Worm (Caenorhabditis elegans) whole organism, L2 larva: ENCODE measurements around the gene algn-3.

Experiments
- C34F6.9 ChIP-seq: fragments of 150-350 bp; optimal IDR thresholded peaks from 2 replicates; lab custom pipeline; 2014; ENCODE audit warnings: missing biosample characterization, missing genetic modification characterization
- F13H6.1 ChIP-seq: sonication (generic microtip); optimal IDR thresholded peaks from 2 replicates; lab custom pipeline; 2016; ENCODE audit warnings: missing genetic modification characterization, missing compliant biosample characterization
- R02D3.7 ChIP-seq: fragments of 150-350 bp; optimal IDR thresholded peaks from 2 replicates; lab custom pipeline; 2014; ENCODE audit warnings: missing biosample characterization, missing genetic modification characterization
- aly-2 ChIP-seq: fragments of 150-350 bp; optimal IDR thresholded peaks from 2 replicates; lab custom pipeline; 2014; ENCODE audit warnings: missing biosample characterization, missing genetic modification characterization
- ama-1 ChIP-seq: fragments of 150-350 bp; optimal IDR thresholded peaks from 2 replicates; lab custom pipeline; 2018; ENCODE audit warnings: inconsistent platforms
- blmp-1 ChIP-seq: sonication (generic microtip); optimal IDR thresholded peaks from 2 replicates; lab custom pipeline; 2017; ENCODE audit warnings: missing genetic modification characterization, mild to moderate bottlenecking, missing compliant biosample characterization, antibody characterized with exemption, moderate library complexity; ENCODE audit not compliant: insufficient read depth
- ceh-82 ChIP-seq: fragments of 150-350 bp; optimal IDR thresholded peaks from 2 replicates; lab custom pipeline; 2014; ENCODE audit warnings: missing biosample characterization, missing genetic modification characterization
- crh-2 ChIP-seq: sonication (generic microtip); optimal IDR thresholded peaks from 2 replicates; lab custom pipeline; 2017; ENCODE audit warnings: missing biosample characterization, missing genetic modification characterization
- egl-27 ChIP-seq: sonication (generic microtip); optimal IDR thresholded peaks from 3 replicates; lab custom pipeline; 2017; ENCODE audit warnings: missing biosample characterization, missing genetic modification reagents, missing genetic modification characterization
- elt-1 ChIP-seq: fragments of 150-350 bp; optimal IDR thresholded peaks from 2 replicates; lab custom pipeline; 2014; ENCODE audit warnings: missing biosample characterization, missing genetic modification characterization
- elt-3 ChIP-seq: sonication (generic microtip); optimal IDR thresholded peaks from 2 replicates; lab custom pipeline; 2017; ENCODE audit warnings: missing biosample characterization, missing genetic modification characterization
- gmeb-1 ChIP-seq: fragments of 150-350 bp; optimal IDR thresholded peaks from 2 replicates; lab custom pipeline; 2014; ENCODE audit warnings: missing biosample characterization, missing genetic modification characterization
- lin-11 ChIP-seq: fragments of 150-350 bp; sonication (generic microtip); optimal IDR thresholded peaks from 2 replicates; lab custom pipeline; 2014; ENCODE audit warnings: missing biosample characterization, missing genetic modification characterization, inconsistent platforms, mixed read lengths
- lin-13 ChIP-seq: fragments of 150-350 bp; optimal IDR thresholded peaks from 2 replicates; lab custom pipeline; 2014; ENCODE audit warnings: missing biosample characterization, missing genetic modification reagents, missing genetic modification characterization
- lin-39 ChIP-seq: fragments of 150-350 bp; optimal IDR thresholded peaks from 2 replicates; lab custom pipeline; 2014; ENCODE audit warnings: missing biosample characterization, missing genetic modification reagents, missing genetic modification characterization
- lsy-2 ChIP-seq, 2 experiments: fragments of 150-350 bp in 1 of 2; sonication (generic microtip) in 1 of 2; optimal IDR thresholded peaks; 2 replicates each; lab custom pipeline; 2014 to 2017; ENCODE audit warnings: missing biosample characterization in 2 of 2, missing genetic modification characterization in 2 of 2
- mbf-1 ChIP-seq: sonication (generic microtip); optimal IDR thresholded peaks from 2 replicates; lab custom pipeline; 2017; ENCODE audit warnings: missing biosample characterization, missing genetic modification characterization
- nhr-10 ChIP-seq: sonication (generic microtip); optimal IDR thresholded peaks from 2 replicates; lab custom pipeline; 2017; ENCODE audit warnings: missing biosample characterization, missing genetic modification characterization
- nhr-129 ChIP-seq: fragments of 150-350 bp; optimal IDR thresholded peaks from 2 replicates; lab custom pipeline; 2014; ENCODE audit warnings: missing biosample characterization, missing genetic modification characterization
- nhr-21 ChIP-seq: fragments of 150-350 bp; optimal IDR thresholded peaks from 2 replicates; lab custom pipeline; 2014; ENCODE audit warnings: missing biosample characterization, missing genetic modification characterization
- nhr-23 ChIP-seq: fragments of 150-350 bp; optimal IDR thresholded peaks from 2 replicates; lab custom pipeline; 2014; ENCODE audit warnings: missing biosample characterization, missing genetic modification reagents, missing genetic modification characterization
- nhr-237 ChIP-seq: fragments of 150-350 bp; optimal IDR thresholded peaks from 2 replicates; lab custom pipeline; 2014; ENCODE audit warnings: missing biosample characterization, missing genetic modification characterization
- peb-1 ChIP-seq: fragments of 150-350 bp; optimal IDR thresholded peaks from 2 replicates; lab custom pipeline; 2014; ENCODE audit warnings: missing biosample characterization, missing genetic modification characterization
- sem-4 ChIP-seq: fragments of 150-350 bp; optimal IDR thresholded peaks from 2 replicates; lab custom pipeline; 2014; ENCODE audit warnings: missing biosample characterization, missing genetic modification reagents, missing genetic modification characterization
- skn-1 ChIP-seq: sonication (generic microtip); optimal IDR thresholded peaks from 2 replicates; lab custom pipeline; 2017; ENCODE audit warnings: missing biosample characterization, missing genetic modification characterization
- sma-3 ChIP-seq: sonication (generic microtip); optimal IDR thresholded peaks from 2 replicates; lab custom pipeline; 2016; ENCODE audit warnings: missing genetic modification reagents, missing genetic modification characterization, missing compliant biosample characterization
- sma-9 ChIP-seq, 2 experiments: fragments of 150-350 bp in 1 of 2; sonication (generic microtip) in 1 of 2; optimal IDR thresholded peaks; 2 replicates each; lab custom pipeline; 2014 to 2016; ENCODE audit warnings: missing genetic modification characterization in 2 of 2, mild to moderate bottlenecking in 1 of 2, missing biosample characterization in 1 of 2, missing compliant biosample characterization in 1 of 2, missing genetic modification reagents in 1 of 2, moderate library complexity in 1 of 2
- snpc-4 ChIP-seq: fragments of 150-350 bp; optimal IDR thresholded peaks from 2 replicates; lab custom pipeline; 2014; ENCODE audit warnings: missing biosample characterization, missing genetic modification characterization
- unc-55 ChIP-seq: fragments of 150-350 bp; sonication (generic microtip); optimal IDR thresholded peaks from 3 replicates; lab custom pipeline; 2014; ENCODE audit warnings: missing biosample characterization, missing genetic modification reagents, missing genetic modification characterization
- zag-1 ChIP-seq: fragments of 150-350 bp; optimal IDR thresholded peaks from 2 replicates; lab custom pipeline; 2014; ENCODE audit warnings: missing biosample characterization, missing genetic modification characterization
- ztf-11 ChIP-seq: sonication (generic microtip); optimal IDR thresholded peaks from 2 replicates; lab custom pipeline; 2017; ENCODE audit warnings: missing biosample characterization, missing genetic modification characterization
- ztf-4 ChIP-seq: fragments of 150-350 bp; optimal IDR thresholded peaks from 2 replicates; lab custom pipeline; 2014; ENCODE audit warnings: missing biosample characterization, missing genetic modification characterization

algn-3 gene

DNA sequence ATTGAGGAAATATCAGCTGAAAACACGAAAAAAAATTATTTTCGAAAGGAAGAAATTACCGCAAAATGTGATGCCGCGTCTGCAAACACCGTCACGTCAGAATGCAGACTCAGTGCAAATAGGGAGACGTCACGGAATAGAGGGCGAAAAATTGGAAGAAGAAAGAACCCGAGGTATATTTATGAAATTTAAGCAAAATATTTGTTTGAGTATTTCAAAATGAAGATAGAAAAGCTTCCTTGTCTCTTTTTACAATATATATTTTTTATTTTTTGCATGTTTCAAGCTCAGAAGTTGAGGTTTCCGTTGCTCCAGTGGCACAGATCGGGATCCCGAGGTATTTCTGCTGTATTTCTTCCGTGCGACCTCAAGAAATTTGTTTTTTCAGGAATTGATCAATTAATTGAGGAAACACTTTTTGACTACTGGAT is 11.2 kb upstream of the algn-3 start, which contains the start of gene W03H9.2 (continued):
- TF ChIP-seq mbf-1 (tag; lab: Kevin White, UChicago) (no peak), ceh-82 (tag; lab: Kevin White, UChicago) (no peak), sem-4 (tag; lab: Kevin White, UChicago) (no peak), nhr-10 (tag; lab: Kevin White, UChicago) (no peak)
- TF ChIP-seq, all 48 proteins: peak for 15

DNA sequence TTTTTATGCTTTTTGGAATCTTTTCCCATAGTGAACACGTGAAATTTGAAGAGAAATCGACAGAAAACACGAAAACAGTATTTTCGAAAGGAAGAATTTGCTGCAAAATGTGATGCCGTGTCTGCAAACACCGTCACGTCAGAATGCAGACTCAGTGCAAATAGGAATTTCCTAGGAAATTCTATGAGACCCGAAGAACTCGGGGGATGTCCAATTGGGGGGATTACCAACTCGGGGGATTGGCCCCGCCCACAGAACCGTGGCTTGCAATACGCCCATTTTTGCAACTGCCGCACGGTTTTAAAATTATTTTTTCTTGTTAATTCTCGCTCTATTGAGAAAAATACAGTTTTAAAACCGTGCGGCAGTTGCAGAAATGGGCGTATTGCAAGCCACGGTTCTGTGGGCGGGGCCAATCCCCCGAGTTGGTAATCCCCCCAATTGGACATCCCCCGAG is 9.5 kb upstream of the algn-3 start, which contains the start of gene cacn-1:
TSS of gene cacn-1 (minus strand) at position 51 of the 457 bp plus-strand sequence.
- TF ChIP-seq unc-55 = peak; percentile 42
- TF ChIP-seq lsy-2 (tag; optimal IDR thresholded peaks at IDR 0.05; lab: Kevin White, UChicago) = peak; percentile 27 to 64
- TF ChIP-seq gmeb-1 (tag; lab: Kevin White, UChicago) = peak; percentile 35
- TF ChIP-seq nhr-129 = peak; percentile 2
- TF ChIP-seq sma-3 (GFP tag; lab: Kevin White, UChicago) = peak; percentile 65
- peak; percentile 24 for TF ChIP-seq F13H6.1 (tag; lab: Kevin White, UChicago)
- peak; percentile 3 for TF ChIP-seq lin-13 (GFP tag; lab: Kevin White, UChicago)
- peak; percentile 25 for TF ChIP-seq crh-2

DNA sequence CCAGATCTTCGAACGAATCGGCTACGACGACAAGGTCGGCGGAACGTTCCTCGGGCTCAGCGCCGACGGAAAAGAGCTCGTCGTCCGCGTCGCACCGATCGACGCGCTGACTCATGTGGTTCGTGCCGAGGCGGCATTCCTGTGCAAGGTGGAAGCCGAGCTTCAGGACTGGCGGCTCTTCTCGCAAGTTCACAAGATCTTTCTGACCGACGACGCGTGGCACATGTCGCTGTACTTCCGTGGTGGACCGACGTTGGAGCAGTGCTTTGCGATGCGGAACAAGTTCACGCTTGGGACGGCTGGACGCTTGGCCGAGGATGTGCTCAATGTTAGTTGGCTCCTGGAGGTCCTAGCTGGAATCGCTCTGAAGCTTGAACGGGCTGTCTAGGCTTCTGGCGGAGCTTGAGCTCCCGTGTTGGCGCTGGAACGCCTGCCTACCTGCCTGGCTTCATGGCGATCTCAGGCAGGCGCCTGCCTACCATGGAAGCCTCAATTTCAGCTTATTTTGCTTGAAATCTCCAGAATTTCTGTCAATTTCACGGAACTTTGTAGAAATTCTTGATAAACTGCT is 6.3 kb upstream of the algn-3 start:
- TF ChIP-seq unc-55 (no peak), nhr-129 (no peak), ceh-82 (tag; lab: Kevin White, UChicago) (no peak), peb-1 (tag; lab: Kevin White, UChicago) (no peak), nhr-23 (no peak), nhr-21 (tag; lab: Kevin White, UChicago) (no peak), ama-1 (lab: Kevin White, UChicago) (no peak), sem-4 (tag; lab: Kevin White, UChicago) (no peak), ztf-11 (tag; lab: Kevin White, UChicago) (no peak), lin-39 (tag; lab: Kevin White, UChicago) (no peak), C34F6.9 (no peak), ztf-4 (no peak), elt-1 (tag; lab: Kevin White, UChicago) (no peak), snpc-4 (tag; lab: Kevin White, UChicago) (no peak), skn-1 (tag; lab: Kevin White, UChicago) (no peak), R02D3.7 (tag; lab: Kevin White, UChicago) (no peak), nhr-237 (tag; lab: Kevin White, UChicago) (no peak)

- TF ChIP-seq skn-1 (tag; lab: Kevin White, UChicago) (no peak), F13H6.1 (tag; lab: Kevin White, UChicago) (no peak), elt-3 (tag; lab: Kevin White, UChicago) (no peak), aly-2 (tag; lab: Kevin White, UChicago) (no peak), sma-9 (GFP tag; optimal IDR thresholded peaks at IDR 0.05; lab: Kevin White, UChicago) (no peak), sma-9 (tag; optimal IDR thresholded peaks at IDR 0.05; lab: Kevin White, UChicago) (no peak), nhr-10 (tag; lab: Kevin White, UChicago) (no peak), ztf-11 (tag; lab: Kevin White, UChicago) (no peak), nhr-237 (tag; lab: Kevin White, UChicago) (no peak), ama-1 (lab: Kevin White, UChicago) (no peak), nhr-23 (no peak)
Observed at ce11 chrII:14137538-14137937, 4.9 kb upstream of the algn-3 start, which contains the start of gene K09E4.1. Gene K09E4.1, plus strand, starts transcription at chrII:14137838.

DNA sequence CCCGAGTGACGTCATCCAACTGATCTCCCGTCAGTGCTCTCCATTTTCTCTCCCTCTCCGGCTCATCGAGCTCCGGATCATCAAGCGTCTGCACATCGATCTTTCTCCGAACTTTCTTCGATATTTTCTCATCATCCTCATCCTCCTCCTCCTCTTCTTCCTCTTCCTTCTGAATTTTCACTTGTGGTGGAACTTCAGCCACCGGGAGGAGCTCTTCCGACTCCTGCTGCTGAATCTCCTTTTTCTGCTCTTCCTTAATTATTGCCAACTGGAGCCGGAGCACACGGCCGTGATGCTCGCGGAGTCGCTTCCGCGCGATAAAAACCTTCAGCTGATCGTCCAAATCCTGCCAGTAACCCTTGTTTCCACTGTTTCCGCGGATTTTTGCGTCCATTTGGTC is 3.7 kb upstream of the algn-3 start:
- TF ChIP-seq lin-39 (tag; lab: Kevin White, UChicago) = no peak
- TF ChIP-seq ceh-82 (tag; lab: Kevin White, UChicago) = no peak
- TF ChIP-seq nhr-10 (tag; lab: Kevin White, UChicago) = no peak
- no peak for TF ChIP-seq sma-9 (GFP tag; optimal IDR thresholded peaks at IDR 0.05; lab: Kevin White, UChicago)
- TF ChIP-seq sma-9 (tag; optimal IDR thresholded peaks at IDR 0.05; lab: Kevin White, UChicago) = no peak
- no peak for TF ChIP-seq egl-27
- TF ChIP-seq lsy-2 (tag; optimal IDR thresholded peaks at IDR 0.05; lab: Kevin White, UChicago) = no peak
- no peak for TF ChIP-seq lin-11 (tag; lab: Kevin White, UChicago)

ce11 chrII:14129191-14129590 is 3.4 kb downstream of the algn-3 start:
- TF ChIP-seq elt-1 (tag; lab: Kevin White, UChicago) = no peak
- TF ChIP-seq zag-1 (tag; lab: Kevin White, UChicago) = no peak
- no peak for TF ChIP-seq lin-39 (tag; lab: Kevin White, UChicago)
- TF ChIP-seq unc-55 = no peak
- no peak for TF ChIP-seq elt-3 (tag; lab: Kevin White, UChicago)
- no peak for TF ChIP-seq blmp-1
- no peak for TF ChIP-seq snpc-4 (tag; lab: Kevin White, UChicago)
- TF ChIP-seq nhr-237 (tag; lab: Kevin White, UChicago) = no peak
